Worm (Caenorhabditis elegans) whole organism, L4 larva: ENCODE data around the gene F27E5.7.

Source experiments
- F26F4.8 ChIP-seq: fragments of 200-800 bp; sonication (Bioruptor generic); conservative IDR thresholded peaks from 2 replicates; pipeline ENCODE4 v1.3.6; 2022; ENCODE audit warnings: missing genetic modification characterization, missing compliant biosample characterization
- F44E2.7 ChIP-seq: fragments of 200-800 bp; sonication (Bioruptor generic); IDR thresholded peaks from 2 replicates; pipeline ENCODE4 v2.1.2; 2022; ENCODE audit warnings: missing genetic modification characterization, missing compliant biosample characterization
- Y5F2A.4 ChIP-seq: fragments of 200-800 bp; sonication (Bioruptor generic); optimal IDR thresholded peaks from 2 replicates; lab custom pipeline; 2018; ENCODE audit warnings: mild to moderate bottlenecking, missing genetic modification characterization, missing compliant biosample characterization
- ZK337.2 ChIP-seq: fragments of 200-800 bp; sonication (Bioruptor generic); IDR thresholded peaks from 2 replicates; pipeline ENCODE4 v1.3.6; 2022; ENCODE audit warnings: missing genetic modification reagents, missing genetic modification characterization, missing compliant biosample characterization
- aha-1 ChIP-seq: fragments of 150-350 bp; peaks from one replicate; lab custom pipeline; 2014; ENCODE audit warnings: missing biosample characterization, missing genetic modification characterization
- aly-2 ChIP-seq: sonication (generic microtip); optimal IDR thresholded peaks from 2 replicates; lab custom pipeline; 2018; ENCODE audit warnings: missing biosample characterization, missing genetic modification characterization
- ama-1 ChIP-seq: fragments of 150-350 bp; optimal IDR thresholded peaks from 2 replicates; lab custom pipeline; 2014; ENCODE audit warnings: inconsistent platforms, mixed read lengths
- ceh-28 ChIP-seq: fragments of 150-350 bp; optimal IDR thresholded peaks from 2 replicates; lab custom pipeline; 2014; ENCODE audit warnings: missing biosample characterization, missing genetic modification reagents, missing genetic modification characterization
- ceh-62 ChIP-seq: sonication (generic microtip); optimal IDR thresholded peaks from 2 replicates; lab custom pipeline; 2017; ENCODE audit warnings: missing biosample characterization, missing genetic modification characterization
- cey-2 ChIP-seq: sonication (generic microtip); optimal IDR thresholded peaks from 3 replicates; lab custom pipeline; 2017; ENCODE audit warnings: missing genetic modification characterization, mild to moderate bottlenecking, missing compliant biosample characterization, antibody characterized with exemption, borderline replicate concordance; ENCODE audit not compliant: insufficient read depth
- daf-8 ChIP-seq: fragments of 200-800 bp; sonication (Bioruptor generic); IDR thresholded peaks from 2 replicates; pipeline ENCODE4 v1.3.6; 2022; ENCODE audit warnings: missing genetic modification characterization, missing compliant biosample characterization
- duxl-1 ChIP-seq: sonication (generic microtip); optimal IDR thresholded peaks from 2 replicates; lab custom pipeline; 2016; ENCODE audit warnings: mild to moderate bottlenecking, missing genetic modification characterization, moderate library complexity, missing compliant biosample characterization; ENCODE audit not compliant: poor library complexity
- dve-1 ChIP-seq: sonication (generic microtip); optimal IDR thresholded peaks from 2 replicates; lab custom pipeline; 2017; ENCODE audit warnings: antibody characterized with exemption, mild to moderate bottlenecking, missing genetic modification characterization, missing compliant biosample characterization; ENCODE audit not compliant: insufficient read depth
- fkh-10 ChIP-seq: fragments of 150-350 bp; optimal IDR thresholded peaks from 2 replicates; lab custom pipeline; 2014; ENCODE audit warnings: missing biosample characterization, missing genetic modification reagents, missing genetic modification characterization
- hif-1 ChIP-seq, 2 experiments: sonication (generic microtip); optimal IDR thresholded peaks; 2 replicates each; lab custom pipeline; 2016 to 2017; ENCODE audit warnings: missing compliant biosample characterization in 2 of 2, missing genetic modification characterization in 2 of 2, missing genetic modification reagents in 2 of 2, missing genotype in 2 of 2, mild to moderate bottlenecking in 1 of 2
- hmg-1.1 ChIP-seq: fragments of 200-800 bp; sonication (Bioruptor generic); IDR thresholded peaks from 2 replicates; pipeline ENCODE4 v1.3.6; 2022; ENCODE audit warnings: missing genetic modification reagents, missing genetic modification characterization, missing compliant biosample characterization
- lin-15B ChIP-seq: fragments of 150-350 bp; sonication (generic microtip); optimal IDR thresholded peaks from 3 replicates; lab custom pipeline; 2014; ENCODE audit warnings: missing biosample characterization, missing genetic modification characterization
- lin-39 ChIP-seq: fragments of 150-350 bp; optimal IDR thresholded peaks from 2 replicates; lab custom pipeline; 2014; ENCODE audit warnings: missing biosample characterization, missing genetic modification reagents, missing genetic modification characterization
- madf-5 ChIP-seq, 2 experiments: fragments of 200-800 bp; sonication (Bioruptor generic); IDR thresholded peaks; 2 replicates each; pipeline ENCODE4 v1.3.6; 2022; ENCODE audit warnings: missing compliant biosample characterization in 2 of 2, missing genetic modification characterization in 2 of 2
- mdt-29 ChIP-seq: fragments of 200-800 bp; sonication (Bioruptor generic); IDR thresholded peaks from 2 replicates; pipeline ENCODE4 v1.3.6; 2022; ENCODE audit warnings: missing genetic modification reagents, missing genetic modification characterization, missing compliant biosample characterization
- mep-1 ChIP-seq: fragments of 150-350 bp; sonication (generic microtip); optimal IDR thresholded peaks from 3 replicates; lab custom pipeline; 2014; ENCODE audit warnings: missing biosample characterization, missing genetic modification characterization
- nhr-11 ChIP-seq: fragments of 150-350 bp; optimal IDR thresholded peaks from 2 replicates; lab custom pipeline; 2014; ENCODE audit warnings: missing biosample characterization, missing genetic modification characterization
- nhr-25 ChIP-seq: sonication (generic microtip); optimal IDR thresholded peaks from 2 replicates; lab custom pipeline; 2017; ENCODE audit warnings: missing genetic modification characterization, mild to moderate bottlenecking, missing compliant biosample characterization, antibody characterized with exemption, moderate library complexity, borderline replicate concordance; ENCODE audit not compliant: insufficient read depth
- nhr-41 ChIP-seq: fragments of 200-800 bp; sonication (Bioruptor generic); IDR thresholded peaks from 2 replicates; pipeline ENCODE4 v1.3.6; 2022; ENCODE audit warnings: missing genetic modification reagents, missing genetic modification characterization, missing compliant biosample characterization
- nhr-48 ChIP-seq: sonication (generic microtip); optimal IDR thresholded peaks from 2 replicates; lab custom pipeline; 2016; ENCODE audit warnings: mild to moderate bottlenecking, missing genetic modification characterization, missing compliant biosample characterization
- nhr-76 ChIP-seq: fragments of 150-350 bp; optimal IDR thresholded peaks from 2 replicates; lab custom pipeline; 2014; ENCODE audit warnings: missing biosample characterization, missing genetic modification characterization
- nhr-77 ChIP-seq: fragments of 150-350 bp; optimal IDR thresholded peaks from 2 replicates; lab custom pipeline; 2014; ENCODE audit warnings: missing biosample characterization, missing genetic modification characterization
- saeg-2 ChIP-seq: fragments of 200-800 bp; sonication (Bioruptor generic); IDR thresholded peaks from 2 replicates; pipeline ENCODE4 v1.3.6; 2022; ENCODE audit warnings: missing genetic modification reagents, missing genetic modification characterization, missing compliant biosample characterization
- unc-130 ChIP-seq: sonication (generic microtip); optimal IDR thresholded peaks from 2 replicates; lab custom pipeline; 2016; ENCODE audit warnings: missing genetic modification reagents, missing genetic modification characterization, missing compliant biosample characterization
- unc-62 ChIP-seq, 3 experiments: fragments of 150-350 bp in 1 of 3; sonication (generic microtip); optimal IDR thresholded peaks in 2 of 3; peaks in 1 of 3; 1 replicate in 1 of 3; 2 replicates in 2 of 3; lab custom pipeline; 2014 to 2017; ENCODE audit warnings: missing biosample characterization in 3 of 3, missing genetic modification characterization in 3 of 3, missing genetic modification reagents in 3 of 3, missing genotype in 1 of 3
- zip-11 ChIP-seq: fragments of 200-800 bp; sonication (Bioruptor generic); IDR thresholded peaks from 2 replicates; pipeline ENCODE4 v1.3.6; 2022; ENCODE audit warnings: missing genetic modification characterization, missing compliant biosample characterization
- ztf-11 ChIP-seq: fragments of 150-350 bp; optimal IDR thresholded peaks from 2 replicates; lab custom pipeline; 2014; ENCODE audit warnings: missing biosample characterization, missing genetic modification characterization
- ztf-7 ChIP-seq: fragments of 150-350 bp; optimal IDR thresholded peaks from 2 replicates; lab custom pipeline; 2014; ENCODE audit warnings: missing biosample characterization, missing genetic modification characterization

The F27E5.7 gene

DNA sequence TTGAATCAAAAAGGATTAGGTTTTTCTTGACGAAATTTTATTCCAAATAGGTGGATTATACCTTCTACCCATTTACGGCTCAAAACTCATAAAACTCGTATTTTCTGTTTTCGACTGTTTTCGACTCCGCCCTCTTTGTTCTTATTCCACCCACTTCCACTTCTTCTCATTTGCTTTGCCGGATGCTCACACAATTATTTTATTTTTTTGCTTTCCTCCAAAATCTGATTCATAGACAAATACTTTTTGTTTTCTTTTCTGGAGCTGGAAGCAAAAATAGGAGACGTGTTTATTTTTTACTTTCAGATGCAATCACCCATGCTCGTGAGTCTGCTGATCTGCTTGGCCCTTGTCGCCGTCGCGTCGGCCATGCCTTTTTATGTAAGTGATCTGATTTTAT lies 32.5 kb downstream of the F27E5.7 start, which contains the start of gene nlp-63:
nlp-63 (plus strand) TSS at position 301 of the 400 bp plus-strand sequence.
- TF ChIP-seq nhr-41 (GFP tag; lab: Robert Waterston, UW) = no peak
- TF ChIP-seq nhr-25 (tag; lab: Kevin White, UChicago) = no peak
- TF ChIP-seq ztf-11 (tag; lab: Kevin White, UChicago) = no peak
- no peak for TF ChIP-seq ceh-62
- TF ChIP-seq unc-62 (GFP tag; optimal IDR thresholded peaks at IDR 0.05 in 1 of 2; lab: Kevin White, UChicago) = no peak
- no peak for TF ChIP-seq unc-62 (tag; optimal IDR thresholded peaks at IDR 0.05; lab: Kevin White, UChicago)
- TF ChIP-seq ZK337.2 (GFP tag; lab: Robert Waterston, UW) = no peak
- no peak for TF ChIP-seq fkh-10 (GFP tag; lab: Kevin White, UChicago)
- TF ChIP-seq saeg-2 (GFP tag; lab: Robert Waterston, UW) = no peak
- no peak for TF ChIP-seq aly-2 (tag; lab: Kevin White, UChicago)
- TF ChIP-seq lin-39 (tag; lab: Kevin White, UChicago) = no peak

ce11 chrII:10162785-10163184 lies 40.2 kb downstream of the F27E5.7 start:
- TF ChIP-seq nhr-11 (tag; lab: Kevin White, UChicago) = peak; percentile 24
- no peak for TF ChIP-seq ceh-28 (tag; lab: Kevin White, UChicago)

DNA sequence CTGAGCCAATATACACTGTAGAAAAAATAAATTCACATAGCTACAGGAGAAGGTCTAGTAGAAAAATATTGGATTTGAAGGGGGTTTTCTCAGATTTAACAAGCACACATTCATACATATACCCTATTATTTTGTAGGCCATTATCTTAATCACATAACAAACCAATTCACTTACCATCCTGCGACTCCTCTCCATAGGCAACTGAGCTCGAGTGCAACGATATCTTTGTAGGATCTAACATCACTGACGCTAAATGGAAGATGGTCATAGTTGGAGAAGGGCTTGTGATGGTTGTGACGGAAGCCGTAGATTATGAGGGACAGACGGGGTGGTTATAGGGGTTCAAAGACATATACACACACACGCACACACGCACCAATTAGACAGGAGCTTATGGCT lies 41.6 kb downstream of the F27E5.7 start:
- TF ChIP-seq ztf-7 (tag; lab: Kevin White, UChicago) = no peak
- TF ChIP-seq daf-8 = no peak
- no peak for TF ChIP-seq hmg-1.1 (GFP tag; lab: Robert Waterston, UW)
- TF ChIP-seq nhr-76 (tag; lab: Kevin White, UChicago) = no peak
- TF ChIP-seq ama-1 (lab: Kevin White, UChicago) = no peak
- TF ChIP-seq unc-130 (GFP tag; lab: Kevin White, UChicago) = no peak
- TF ChIP-seq hif-1 (tag; optimal IDR thresholded peaks at IDR 0.05; lab: Kevin White, UChicago) = no peak
- peak; percentile 66 for TF ChIP-seq aha-1 (tag; lab: Kevin White, UChicago)
- TF ChIP-seq duxl-1 (tag; lab: Kevin White, UChicago) = no peak

DNA sequence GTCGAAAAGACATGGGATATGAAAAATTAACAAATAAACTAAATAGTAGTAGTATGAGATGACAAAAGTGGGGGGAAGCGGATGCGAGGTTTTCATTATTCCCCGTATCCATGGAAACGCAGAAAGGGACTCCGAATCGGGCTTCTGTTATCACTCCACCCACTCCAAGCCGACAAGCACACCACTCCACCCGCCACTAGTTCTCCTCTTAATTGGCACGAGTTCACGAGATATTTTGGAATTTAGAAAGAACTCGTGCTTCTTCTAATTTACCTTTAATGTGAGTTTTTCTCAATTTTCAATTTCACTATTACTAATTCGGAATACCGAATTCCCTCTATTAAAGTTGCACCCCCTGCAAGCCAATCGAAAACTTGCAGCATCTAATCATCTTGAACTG lies 43.8 kb downstream of the F27E5.7 start:
- peak in 1 of 2 experiments; percentile 29 for TF ChIP-seq unc-62 (GFP tag; optimal IDR thresholded peaks at IDR 0.05 in 1 of 2; lab: Kevin White, UChicago)
- no peak for TF ChIP-seq unc-62 (tag; optimal IDR thresholded peaks at IDR 0.05; lab: Kevin White, UChicago)
- no peak for TF ChIP-seq F44E2.7 (GFP tag; lab: Robert Waterston, UW)

ce11 chrII:10167731-10168130 lies 45.2 kb downstream of the F27E5.7 start:
- TF ChIP-seq unc-62 (GFP tag; optimal IDR thresholded peaks at IDR 0.05 in 1 of 2; lab: Kevin White, UChicago) (no peak), unc-62 (tag; optimal IDR thresholded peaks at IDR 0.05; lab: Kevin White, UChicago) (no peak), nhr-11 (tag; lab: Kevin White, UChicago) (no peak), madf-5 (GFP tag; IDR thresholded peaks at IDR 0.05; lab: Robert Waterston, UW) (no peak), nhr-25 (tag; lab: Kevin White, UChicago) (no peak), zip-11 (GFP tag; lab: Robert Waterston, UW) (no peak), mep-1 (tag; lab: Kevin White, UChicago) (no peak), F26F4.8 (GFP tag; lab: Robert Waterston, UW) (no peak), ztf-7 (tag; lab: Kevin White, UChicago) (no peak), mdt-29 (no peak), cey-2 (no peak), Y5F2A.4 (GFP tag; lab: Kevin White, UChicago) (no peak), nhr-77 (tag; lab: Kevin White, UChicago) (no peak), saeg-2 (GFP tag; lab: Robert Waterston, UW) (no peak), nhr-48 (no peak), ceh-62 (no peak), dve-1 (tag; lab: Kevin White, UChicago) (no peak), lin-15B (tag; lab: Kevin White, UChicago) (no peak)
